Worm (Caenorhabditis elegans) whole organism, L4/young adult: ENCODE measurements around the gene F56B3.9.

ENCODE experiments used
- W03F9.2 ChIP-seq: fragments of 150-350 bp; optimal IDR thresholded peaks from 2 replicates; lab custom pipeline; 2014; ENCODE audit warnings: missing biosample characterization, missing genetic modification characterization
- dao-5 ChIP-seq: sonication (generic microtip); optimal IDR thresholded peaks from 2 replicates; lab custom pipeline; 2016; ENCODE audit warnings: missing genotype, missing genetic modification characterization, moderate library complexity, missing compliant biosample characterization
- him-1 ChIP-seq: sonication (generic microtip); optimal IDR thresholded peaks from 2 replicates; lab custom pipeline; 2016; ENCODE audit warnings: missing genotype, missing genetic modification reagents, missing genetic modification characterization, missing compliant biosample characterization

Gene F56B3.9

ce11 chrIV:801162-801561 is 30.0 kb downstream of the F56B3.9 start:
- TF ChIP-seq him-1 (tag; lab: Kevin White, UChicago) = no peak
- TF ChIP-seq dao-5 (tag; lab: Kevin White, UChicago) = no peak
- no peak for TF ChIP-seq W03F9.2

- TF ChIP-seq W03F9.2 = no peak
- no peak for TF ChIP-seq dao-5 (tag; lab: Kevin White, UChicago)
- no peak for TF ChIP-seq him-1 (tag; lab: Kevin White, UChicago)
These were observed 33.6 kb downstream of the F56B3.9 start, which contains the start of gene Y55F3BL.4 for ce11 chrIV:804802-805201. TSS of gene Y55F3BL.4 (plus strand) at chrIV:805102.

ce11 chrIV:805693-806092 is 34.5 kb downstream of the F56B3.9 start:
- TF ChIP-seq dao-5 (tag; lab: Kevin White, UChicago) (no peak), him-1 (tag; lab: Kevin White, UChicago) (no peak), W03F9.2 (no peak)

ce11 chrIV:807027-807516 is 35.9 kb downstream of the F56B3.9 start, which contains the start of gene Y55F3BL.6:
TSS of gene Y55F3BL.6 (minus strand) at chrIV:807077.
- TF ChIP-seq him-1 (tag; lab: Kevin White, UChicago) = no peak
- TF ChIP-seq W03F9.2 = no peak
- TF ChIP-seq dao-5 (tag; lab: Kevin White, UChicago) = no peak

ce11 chrIV:817879-818278 is 46.7 kb downstream of the F56B3.9 start:
- TF ChIP-seq dao-5 (tag; lab: Kevin White, UChicago) = no peak
- no peak for TF ChIP-seq him-1 (tag; lab: Kevin White, UChicago)
- TF ChIP-seq W03F9.2 = no peak
